Worm (Caenorhabditis elegans) whole organism, L4/young adult: Measurements from ENCODE around the gene C17H11.2.

Source experiments
- dao-5 ChIP-seq: sonication (generic microtip); optimal IDR thresholded peaks from 2 replicates; lab custom pipeline; 2016; ENCODE audit warnings: missing genotype, missing genetic modification characterization, moderate library complexity, missing compliant biosample characterization
- him-1 ChIP-seq: sonication (generic microtip); optimal IDR thresholded peaks from 2 replicates; lab custom pipeline; 2016; ENCODE audit warnings: missing genotype, missing genetic modification reagents, missing genetic modification characterization, missing compliant biosample characterization

DNA sequence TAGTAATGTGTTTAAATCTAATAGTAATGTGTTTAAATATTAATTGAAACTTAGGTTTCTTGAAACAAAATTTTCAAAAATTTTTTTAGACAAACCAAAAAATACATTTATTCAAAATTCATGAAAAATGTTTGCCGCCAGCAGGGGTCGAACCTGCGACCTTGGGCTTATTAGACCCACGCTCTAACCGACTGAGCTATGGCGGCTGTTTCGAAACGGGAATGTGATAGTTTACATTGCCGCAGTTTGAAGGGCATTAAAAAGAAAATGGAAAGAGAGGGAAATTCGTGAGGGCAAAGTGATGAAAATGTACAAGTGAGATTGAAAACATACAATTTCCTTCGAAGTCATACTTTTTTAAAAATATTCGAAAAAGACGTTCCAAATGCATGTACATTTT is 13.2 kb upstream of the C17H11.2 start:
- TF ChIP-seq him-1 (tag; lab: Kevin White, UChicago) (no peak), dao-5 (no peak)
